Worm (Caenorhabditis elegans) whole organism, midembryonic: ENCODE measurements around the gene scly-1.

Source experiments
- flt-1 ChIP-seq: fragments of 200-800 bp; sonication (Bioruptor generic); IDR thresholded peaks from 2 replicates; pipeline ENCODE4 v1.3.6; 2022; ENCODE audit warnings: missing genetic modification characterization, missing compliant biosample characterization
- ref-1 ChIP-seq: fragments of 200-800 bp; sonication (Bioruptor generic); conservative IDR thresholded peaks from 2 replicates; pipeline ENCODE4 v1.3.6; 2022; ENCODE audit warnings: missing genetic modification reagents, missing genetic modification characterization, missing compliant biosample characterization
- ztf-23 ChIP-seq: fragments of 200-800 bp; sonication (Bioruptor generic); IDR thresholded peaks from 2 replicates; pipeline ENCODE4 v1.3.6; 2022; ENCODE audit warnings: missing genetic modification reagents, missing genetic modification characterization, missing compliant biosample characterization

DNA sequence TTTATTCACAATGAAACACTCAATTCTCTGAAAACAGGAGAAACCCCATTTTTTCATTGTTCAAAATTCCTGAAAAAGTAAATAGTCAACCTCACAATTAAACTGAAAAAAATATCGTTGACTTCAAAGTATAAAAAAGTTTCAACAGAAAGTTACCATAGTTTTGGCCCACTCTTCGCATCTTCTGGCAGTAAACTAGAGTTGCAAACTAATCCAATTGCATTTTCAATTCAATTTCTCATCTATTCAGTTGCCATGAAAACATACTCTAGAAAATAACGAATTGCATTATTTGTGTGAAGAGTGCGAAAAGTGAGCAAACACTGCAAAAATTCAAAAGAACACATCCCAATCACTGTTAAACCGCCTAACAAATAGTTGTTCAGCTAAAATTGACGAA, 17.2 kb downstream of the scly-1 start, which contains the start of gene F13H8.3:
- no peak for TF ChIP-seq ztf-23 (GFP tag; lab: Robert Waterston, UW)
- no peak for TF ChIP-seq ref-1 (GFP tag; lab: Robert Waterston, UW)
- TF ChIP-seq flt-1 (GFP tag; lab: Robert Waterston, UW) = no peak
